Fruit fly (Drosophila melanogaster) whole organism, pupa: Measurements from ENCODE around the gene CG5853.

Experiments used
- CG10348 ChIP-seq: fragments of 200-800 bp; sonication (Bioruptor generic); IDR thresholded peaks from 2 replicates; pipeline ENCODE4 v1.3.6; 2022; ENCODE audit warnings: missing biosample characterization, missing genetic modification characterization
- CG12605 ChIP-seq: fragments of 200-800 bp; sonication (Bioruptor generic); IDR thresholded peaks from 2 replicates; pipeline ENCODE4 v1.3.6; 2022; ENCODE audit warnings: missing biosample characterization, missing genetic modification characterization
- CG13204 ChIP-seq: fragments of 200-800 bp; sonication (Bioruptor generic); optimal IDR thresholded peaks from 2 replicates; lab custom pipeline; 2018; ENCODE audit warnings: missing biosample characterization, mild to moderate bottlenecking, missing genetic modification characterization, moderate library complexity
- CG14655 ChIP-seq: fragments of 200-800 bp; sonication (Bioruptor generic); optimal IDR thresholded peaks from 3 replicates; lab custom pipeline; 2017; ENCODE audit warnings: mild to moderate bottlenecking, missing biosample characterization, missing genetic modification reagents, missing genetic modification characterization
- CG15710 ChIP-seq: fragments of 200-800 bp; sonication (Bioruptor generic); optimal IDR thresholded peaks from 2 replicates; lab custom pipeline; 2018; ENCODE audit warnings: missing biosample characterization, mild to moderate bottlenecking, missing genetic modification characterization, moderate library complexity
- CG17806 ChIP-seq: fragments of 200-800 bp; sonication (Bioruptor generic); optimal IDR thresholded peaks from 2 replicates; lab custom pipeline; 2018; ENCODE audit warnings: missing biosample characterization, mild to moderate bottlenecking, missing genetic modification characterization, moderate library complexity
- CG32121 ChIP-seq: fragments of 200-800 bp; sonication (Bioruptor generic); IDR thresholded peaks from 2 replicates; pipeline ENCODE4 v1.3.6; 2022; ENCODE audit warnings: missing biosample characterization, missing genetic modification characterization
- CG34367 ChIP-seq: fragments of 200-800 bp; sonication (Bioruptor generic); optimal IDR thresholded peaks from 2 replicates; lab custom pipeline; 2018; ENCODE audit warnings: missing biosample characterization, mild to moderate bottlenecking, missing genetic modification characterization
- CG4496 ChIP-seq: fragments of 200-800 bp; sonication (Bioruptor generic); IDR thresholded peaks from 3 replicates; pipeline ENCODE4 v1.3.6; 2022; ENCODE audit warnings: missing biosample characterization, missing genetic modification characterization
- CG8159 ChIP-seq: fragments of 200-800 bp; sonication (Bioruptor generic); optimal IDR thresholded peaks from 3 replicates; lab custom pipeline; 2018; ENCODE audit warnings: missing biosample characterization, mild to moderate bottlenecking, missing genetic modification characterization, moderate library complexity
- CG8301 ChIP-seq: fragments of 200-800 bp; sonication (Bioruptor generic); optimal IDR thresholded peaks from 2 replicates; lab custom pipeline; 2018; ENCODE audit warnings: missing biosample characterization, mild to moderate bottlenecking, missing genetic modification characterization
- CG9948 ChIP-seq: fragments of 200-800 bp; sonication (Bioruptor generic); optimal IDR thresholded peaks from 2 replicates; lab custom pipeline; 2018; ENCODE audit warnings: missing biosample characterization, mild to moderate bottlenecking, missing genetic modification characterization, moderate library complexity
- D1 ChIP-seq: fragments of 200-800 bp; sonication (Bioruptor generic); optimal IDR thresholded peaks from 2 replicates; lab custom pipeline; 2018; ENCODE audit warnings: missing biosample characterization, mild to moderate bottlenecking, missing genetic modification characterization, moderate library complexity
- EcR ChIP-seq: fragments of 200-800 bp; sonication (Bioruptor generic); optimal IDR thresholded peaks from 3 replicates; lab custom pipeline; 2019; ENCODE audit warnings: missing biosample characterization, missing genetic modification characterization, mild to moderate bottlenecking, moderate library complexity, missing genetic modification reagents
- Ets98B ChIP-seq: fragments of 200-800 bp; sonication (Bioruptor generic); IDR thresholded peaks from 2 replicates; pipeline ENCODE4 v1.3.6; 2022; ENCODE audit warnings: missing biosample characterization, missing genetic modification characterization
- Pif1A ChIP-seq: fragments of 200-800 bp; sonication (Bioruptor generic); optimal IDR thresholded peaks from 3 replicates; lab custom pipeline; 2016; ENCODE audit warnings: missing biosample characterization, missing genetic modification characterization
- Pif1B ChIP-seq: fragments of 200-800 bp; sonication (Bioruptor generic); optimal IDR thresholded peaks from 3 replicates; lab custom pipeline; 2016; ENCODE audit warnings: missing biosample characterization, missing genetic modification characterization
- Snoo ChIP-seq: fragments of 200-800 bp; sonication (Bioruptor generic); optimal IDR thresholded peaks from 3 replicates; lab custom pipeline; 2017; ENCODE audit warnings: missing biosample characterization, mild to moderate bottlenecking, missing genetic modification characterization, inconsistent platforms
- fd96Ca ChIP-seq: fragments of 200-800 bp; sonication (Bioruptor generic); IDR thresholded peaks from 3 replicates; pipeline ENCODE4 v1.3.6; 2022; ENCODE audit warnings: missing biosample characterization, missing genetic modification characterization
- gl ChIP-seq: fragments of 200-800 bp; sonication (Bioruptor generic); optimal IDR thresholded peaks from 2 replicates; lab custom pipeline; 2018; ENCODE audit warnings: missing biosample characterization, mild to moderate bottlenecking, missing genetic modification characterization
- rn ChIP-seq: fragments of 200-800 bp; sonication (Bioruptor generic); IDR thresholded peaks from 2 replicates; pipeline ENCODE4 v1.3.6; 2022; ENCODE audit warnings: missing biosample characterization, missing genetic modification characterization

CG5853 gene

dm6 chr2L:9903028-9903427 lies 44.4 kb downstream of the CG5853 start, which contains the start of gene Muc30E:
Gene Muc30E, minus strand, starts transcription at chr2L:9903128.
- TF ChIP-seq CG8301 (tag; lab: Kevin White, UChicago) (no peak), CG15710 (tag; lab: Kevin White, UChicago) (no peak), CG4496 (GFP tag; lab: Robert Waterston, UW) (no peak), CG13204 (GFP tag; lab: Kevin White, UChicago) (no peak), CG8159 (no peak), fd96Ca (GFP tag; lab: Robert Waterston, UW) (no peak), rn (GFP tag; lab: Robert Waterston, UW) (no peak), CG32121 (GFP tag; lab: Robert Waterston, UW) (no peak), CG14655 (GFP tag; lab: Kevin White, UChicago) (no peak), CG9948 (tag; lab: Kevin White, UChicago) (no peak), CG17806 (tag; lab: Kevin White, UChicago) (no peak), Pif1A (GFP tag; lab: Kevin White, UChicago) (no peak), Snoo (tag; lab: Kevin White, UChicago) (no peak)

dm6 chr2L:9897296-9897695 lies 50.2 kb downstream of the CG5853 start, which contains the start of gene RpS2:
Gene RpS2, minus strand, starts transcription at chr2L:9897552.
- TF ChIP-seq Pif1B (GFP tag; lab: Kevin White, UChicago) (peak; percentile 37), Pif1A (GFP tag; lab: Kevin White, UChicago) (no peak), CG15710 (tag; lab: Kevin White, UChicago) (peak; percentile 10)

DNA sequence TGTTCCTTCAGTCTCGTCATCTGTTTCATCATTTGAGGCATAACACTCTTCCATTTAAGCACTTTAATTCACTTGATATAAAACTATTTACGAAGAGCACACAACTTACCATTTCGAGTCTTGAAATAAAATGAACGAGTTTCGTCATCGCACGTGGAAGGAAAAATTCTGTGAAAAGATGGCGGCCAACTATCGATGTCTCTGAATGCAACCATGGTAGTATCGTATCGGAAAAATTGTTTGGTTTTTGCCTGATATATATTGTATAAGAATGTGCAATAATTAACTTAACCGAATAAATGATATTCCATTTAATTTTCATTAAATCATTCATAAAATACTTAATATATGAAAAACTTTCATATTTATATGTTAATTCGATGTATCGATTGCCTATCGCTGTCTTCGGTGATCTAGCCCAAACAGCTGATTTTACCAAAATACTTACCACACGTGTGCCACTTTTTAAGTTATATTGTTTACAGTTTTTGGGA lies 52.5 kb downstream of the CG5853 start, which contains the start of gene Bka:
Gene Bka (plus strand): TSS at position 417 of the 494 bp plus-strand sequence.
- TF ChIP-seq CG15710 (tag; lab: Kevin White, UChicago) (peak; percentile 45), CG4496 (GFP tag; lab: Robert Waterston, UW) (peak; percentile 7; the same call in 1 of the 3 replicates), CG8301 (tag; lab: Kevin White, UChicago) (no peak), gl (tag; lab: Kevin White, UChicago) (peak; percentile 8), CG32121 (GFP tag; lab: Robert Waterston, UW) (no peak), Pif1A (GFP tag; lab: Kevin White, UChicago) (no peak), D1 (peak; percentile 30), Pif1B (GFP tag; lab: Kevin White, UChicago) (peak; percentile 48), Snoo (tag; lab: Kevin White, UChicago) (peak; percentile 59)
- TF ChIP-seq, all 21 proteins: peak for 6

DNA sequence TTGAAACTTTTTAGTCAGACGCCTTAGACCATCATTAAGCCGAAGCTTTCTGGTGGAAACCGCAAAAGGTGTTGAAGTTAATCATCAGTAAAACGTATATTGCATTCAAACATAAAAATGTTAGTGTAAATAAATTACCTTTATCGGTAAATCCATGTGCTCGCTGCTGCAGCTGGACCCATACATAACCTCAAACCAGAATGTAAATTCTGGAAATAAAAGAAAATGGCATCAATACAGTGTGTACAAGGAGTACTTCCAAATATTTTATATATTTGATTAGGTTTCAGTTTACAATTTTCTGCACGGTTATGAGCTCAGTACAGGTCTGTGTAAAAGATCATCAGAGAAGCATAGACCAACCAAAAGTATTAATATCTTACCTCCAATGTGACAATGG lies 53.3 kb downstream of the CG5853 start:
- TF ChIP-seq CG14655 (GFP tag; lab: Kevin White, UChicago) (no peak), EcR (no peak), CG10348 (no peak), CG32121 (GFP tag; lab: Robert Waterston, UW) (no peak), Pif1A (GFP tag; lab: Kevin White, UChicago) (no peak), Ets98B (GFP tag; lab: Robert Waterston, UW) (no peak), CG8301 (tag; lab: Kevin White, UChicago) (no peak), fd96Ca (GFP tag; lab: Robert Waterston, UW) (no peak), Pif1B (GFP tag; lab: Kevin White, UChicago) (no peak), CG15710 (tag; lab: Kevin White, UChicago) (no peak), rn (GFP tag; lab: Robert Waterston, UW) (no peak), CG12605 (GFP tag; lab: Robert Waterston, UW) (no peak), D1 (no peak), CG9948 (tag; lab: Kevin White, UChicago) (no peak), CG13204 (GFP tag; lab: Kevin White, UChicago) (no peak), CG4496 (GFP tag; lab: Robert Waterston, UW) (no peak)

DNA sequence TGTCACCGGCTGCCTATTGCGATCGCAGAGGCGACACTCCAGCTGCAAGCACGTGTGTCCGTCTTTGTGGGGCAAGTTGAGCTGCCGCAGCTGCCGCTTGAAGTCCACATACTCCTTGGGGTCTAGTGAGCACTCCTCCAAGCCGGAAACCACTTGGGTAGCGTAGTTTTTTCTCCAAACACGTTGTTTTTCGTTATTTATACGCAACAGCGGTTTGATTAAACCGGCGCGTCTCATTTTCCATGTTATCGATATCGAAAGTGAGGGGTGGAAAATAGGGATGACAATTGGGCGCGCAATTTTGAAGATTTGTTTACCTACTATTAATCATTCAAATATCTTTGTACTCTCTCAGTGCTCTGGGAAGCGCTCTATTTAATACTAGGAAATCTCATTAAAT lies 54.3 kb downstream of the CG5853 start, which contains the start of gene mtDNA-helicase:
Gene mtDNA-helicase (minus strand): TSS at position 264 of the 400 bp plus-strand sequence.
- TF ChIP-seq CG8301 (tag; lab: Kevin White, UChicago): no peak
- no peak for TF ChIP-seq D1
- TF ChIP-seq CG14655 (GFP tag; lab: Kevin White, UChicago): no peak
- no peak for TF ChIP-seq CG9948 (tag; lab: Kevin White, UChicago)
- TF ChIP-seq CG12605 (GFP tag; lab: Robert Waterston, UW): no peak
- no peak for TF ChIP-seq Ets98B (GFP tag; lab: Robert Waterston, UW)
- TF ChIP-seq CG32121 (GFP tag; lab: Robert Waterston, UW): no peak
- TF ChIP-seq CG8159: no peak
- TF ChIP-seq fd96Ca (GFP tag; lab: Robert Waterston, UW): no peak
- no peak for TF ChIP-seq CG17806 (tag; lab: Kevin White, UChicago)
- TF ChIP-seq Pif1B (GFP tag; lab: Kevin White, UChicago): no peak
- TF ChIP-seq CG34367: no peak
